ENCODE assay signal across 6 worm cellular contexts in the genomic region with DNA sequence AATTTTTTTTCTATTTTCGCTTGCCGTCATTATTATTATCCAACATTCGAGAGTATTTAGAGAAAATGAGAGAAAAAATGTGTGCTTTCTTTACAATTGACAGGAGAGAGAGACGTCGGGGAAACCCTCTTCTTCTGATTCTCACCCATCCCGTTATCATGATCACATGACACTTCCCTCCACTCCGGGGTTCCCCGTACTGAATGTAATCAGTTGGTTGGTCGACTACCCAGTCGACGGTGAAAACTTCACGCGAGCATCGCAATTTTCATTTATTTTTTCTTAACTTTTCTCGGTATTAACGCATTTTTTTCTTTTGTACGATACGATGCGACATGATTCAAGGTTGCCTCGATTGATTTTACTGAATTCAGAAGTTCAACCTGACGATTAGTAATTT.
TF ChIP-seq lines count a peak whose summit lies in the region.

No protein-coding gene starts in this region.

TF ChIP-seq in whole organism, L1 larva, 84 proteins besides CTCF, POLR2A, EP300 and RAD21 (continues in another document):
- TF ChIP-seq efl-1 (optimal IDR thresholded peaks at IDR 0.05; lab: Kevin White, UChicago) (peak; percentile 18 to 31), efl-1 (GFP tag; optimal IDR thresholded peaks at IDR 0.05 in 1 of 2; lab: Kevin White, UChicago) (peak in 1 of 2 experiments; percentile 42), nhr-77 (tag; optimal IDR thresholded peaks at IDR 0.05; lab: Kevin White, UChicago) (no peak), nhr-20 (tag; optimal IDR thresholded peaks at IDR 0.05; lab: Kevin White, UChicago) (peak; percentile 70), ztf-11 (tag; optimal IDR thresholded peaks at IDR 0.05; lab: Kevin White, UChicago) (no peak), nhr-47 (tag; optimal IDR thresholded peaks at IDR 0.05; lab: Kevin White, UChicago) (peak; percentile 35), fos-1 (tag; optimal IDR thresholded peaks at IDR 0.05; lab: Kevin White, UChicago) (no peak), sup-37 (GFP tag; optimal IDR thresholded peaks at IDR 0.05; lab: Kevin White, UChicago) (no peak), tbx-2 (tag; optimal IDR thresholded peaks at IDR 0.05; lab: Kevin White, UChicago) (peak; percentile 29), ceh-63 (GFP tag; optimal IDR thresholded peaks at IDR 0.05; lab: Kevin White, UChicago) (no peak), nhr-85 (tag; lab: Kevin White, UChicago) (peak; percentile 64), nhr-19 (GFP tag; conservative IDR thresholded peaks at IDR 0.05; lab: Robert Waterston, UW) (peak; percentile 77), lin-14 (GFP tag; optimal IDR thresholded peaks at IDR 0.05; lab: Kevin White, UChicago) (peak; percentile 73), elt-3 (tag; optimal IDR thresholded peaks at IDR 0.05; lab: Kevin White, UChicago) (peak in 3 of 6 experiments; percentile 51 to 69 (median 67))

TF ChIP-seq in whole organism, L2 larva, 48 proteins besides CTCF, POLR2A, EP300 and RAD21 (continues in another document):
- TF ChIP-seq nhr-21 (tag; optimal IDR thresholded peaks at IDR 0.05; lab: Kevin White, UChicago) (peak; percentile 71), alr-1 (tag; optimal IDR thresholded peaks at IDR 0.05; lab: Kevin White, UChicago) (no peak), sma-9 (GFP tag; optimal IDR thresholded peaks at IDR 0.05; lab: Kevin White, UChicago) (peak; percentile 99), sma-9 (tag; optimal IDR thresholded peaks at IDR 0.05; lab: Kevin White, UChicago) (no peak), zag-1 (tag; optimal IDR thresholded peaks at IDR 0.05; lab: Kevin White, UChicago) (no peak), egl-27 (tag; optimal IDR thresholded peaks at IDR 0.05; lab: Kevin White, UChicago) (peak; percentile 44), lsy-2 (tag; optimal IDR thresholded peaks at IDR 0.05; lab: Kevin White, UChicago) (peak in 1 of 2 experiments; percentile 40), nhr-25 (tag; optimal IDR thresholded peaks at IDR 0.05; lab: Kevin White, UChicago) (no peak), fos-1 (tag; optimal IDR thresholded peaks at IDR 0.05; lab: Kevin White, UChicago) (peak; percentile 22), F13H6.1 (tag; optimal IDR thresholded peaks at IDR 0.05; lab: Kevin White, UChicago) (peak; percentile 51), R02D3.7 (tag; optimal IDR thresholded peaks at IDR 0.05; lab: Kevin White, UChicago) (no peak), sma-3 (GFP tag; optimal IDR thresholded peaks at IDR 0.05; lab: Kevin White, UChicago) (peak; percentile 70), Y55F3AM.14 (GFP tag; optimal IDR thresholded peaks at IDR 0.05; lab: Kevin White, UChicago) (peak; percentile 21), gmeb-1 (tag; optimal IDR thresholded peaks at IDR 0.05; lab: Kevin White, UChicago) (peak; percentile 53), mdl-1 (tag; optimal IDR thresholded peaks at IDR 0.05; lab: Kevin White, UChicago) (peak in 1 of 2 experiments; percentile 47)

TF ChIP-seq in whole organism, L3 larva, 47 proteins besides CTCF, POLR2A, EP300 and RAD21 (continues in another document):
- TF ChIP-seq ceh-28 (tag; optimal IDR thresholded peaks at IDR 0.05; lab: Kevin White, UChicago) (peak; percentile 4), nhr-76 (tag; optimal IDR thresholded peaks at IDR 0.05; lab: Kevin White, UChicago) (no peak), ceh-16 (tag; optimal IDR thresholded peaks at IDR 0.05; lab: Kevin White, UChicago) (no peak), nhr-23 (tag; optimal IDR thresholded peaks at IDR 0.05; lab: Kevin White, UChicago) (peak; percentile 1), lsy-12 (tag; optimal IDR thresholded peaks at IDR 0.05; lab: Kevin White, UChicago) (no peak), jun-1 (tag; optimal IDR thresholded peaks at IDR 0.05; lab: Kevin White, UChicago) (peak; percentile 26), ztf-11 (tag; optimal IDR thresholded peaks at IDR 0.05; lab: Kevin White, UChicago) (no peak), nhr-43 (tag; optimal IDR thresholded peaks at IDR 0.05; lab: Kevin White, UChicago; ENCODE audit: poor library complexity, severe bottlenecking) (peak; percentile 47), skn-1 (tag; optimal IDR thresholded peaks at IDR 0.05; lab: Kevin White, UChicago) (no peak), ZK546.5 (tag; optimal IDR thresholded peaks at IDR 0.05; lab: Kevin White, UChicago) (no peak), pqm-1 (tag; optimal IDR thresholded peaks at IDR 0.05; lab: Kevin White, UChicago) (peak; percentile 70), elt-2 (tag; optimal IDR thresholded peaks at IDR 0.05; lab: Kevin White, UChicago) (peak; percentile 68), R02D3.7 (tag; optimal IDR thresholded peaks at IDR 0.05; lab: Kevin White, UChicago) (no peak), eor-1 (tag; optimal IDR thresholded peaks at IDR 0.05; lab: Kevin White, UChicago) (no peak), unc-39 (tag; optimal IDR thresholded peaks at IDR 0.05; lab: Kevin White, UChicago) (no peak)

TF ChIP-seq in whole organism, L4 larva, 104 proteins besides CTCF, POLR2A, EP300 and RAD21 (continues in another document):
- TF ChIP-seq ceh-82 (tag; optimal IDR thresholded peaks at IDR 0.05; lab: Kevin White, UChicago), result no peak
- TF ChIP-seq gei-8 (GFP tag; optimal IDR thresholded peaks at IDR 0.05; lab: Kevin White, UChicago), result no peak
- peak; percentile 15; the same call in 1 of the 2 replicates for TF ChIP-seq T26A8.4 (GFP tag; IDR thresholded peaks at IDR 0.05; lab: Robert Waterston, UW)
- peak; percentile 76; the same call in 1 of the 2 replicates for TF ChIP-seq tra-1 (GFP tag; IDR thresholded peaks at IDR 0.05; lab: Robert Waterston, UW)
- peak; percentile 98 for TF ChIP-seq aha-1 (tag; lab: Kevin White, UChicago)
- peak; percentile 34; the same call in 1 of the 2 replicates for TF ChIP-seq pha-4 (GFP tag; IDR thresholded peaks at IDR 0.05; lab: Robert Waterston, UW)
- no peak for TF ChIP-seq pha-4 (tag; optimal IDR thresholded peaks at IDR 0.05; lab: Kevin White, UChicago)
- peak; percentile 45 for TF ChIP-seq lin-38 (GFP tag; IDR thresholded peaks at IDR 0.05; lab: Robert Waterston, UW)
- TF ChIP-seq daf-16 (GFP tag; optimal IDR thresholded peaks at IDR 0.05; lab: Kevin White, UChicago), result peak in 1 of 2 experiments; percentile 39
- peak; percentile 20 for TF ChIP-seq daf-16 (tag; optimal IDR thresholded peaks at IDR 0.05; lab: Kevin White, UChicago)
- peak; percentile 61 for TF ChIP-seq mes-2 (tag; optimal IDR thresholded peaks at IDR 0.05; lab: Kevin White, UChicago; ENCODE audit: poor library complexity, severe bottlenecking)
- no peak for TF ChIP-seq lin-39 (tag; optimal IDR thresholded peaks at IDR 0.05; lab: Kevin White, UChicago)
- 0 out of 2 replicates have a peak, but pooled peaks have one; percentile 7 for TF ChIP-seq D1046.2 (GFP tag; IDR thresholded peaks at IDR 0.05; lab: Robert Waterston, UW)
- TF ChIP-seq mdt-29 (GFP tag; IDR thresholded peaks at IDR 0.05; lab: Robert Waterston, UW), result 0 out of 2 replicates have a peak, but pooled peaks have one; percentile 27

TF ChIP-seq in whole organism, late embryonic, 69 proteins besides CTCF, POLR2A, EP300 and RAD21:
- TF ChIP-seq ceh-2 (tag; optimal IDR thresholded peaks at IDR 0.05; lab: Kevin White, UChicago) (no peak), hlh-30 (tag; optimal IDR thresholded peaks at IDR 0.05; lab: Kevin White, UChicago; ENCODE audit: insufficient read depth) (peak; percentile 69), elt-4 (tag; optimal IDR thresholded peaks at IDR 0.05; lab: Kevin White, UChicago) (no peak)

TF ChIP-seq in whole organism, young adult, 124 proteins besides CTCF, POLR2A, EP300 and RAD21 (continues in another document):
- TF ChIP-seq egrh-3 (GFP tag; IDR thresholded peaks at IDR 0.05; lab: Robert Waterston, UW) (peak; percentile 9; the same call in 1 of the 2 replicates), xnd-1 (tag; optimal IDR thresholded peaks at IDR 0.05; lab: Kevin White, UChicago) (no peak), K12H6.12 (tag; optimal IDR thresholded peaks at IDR 0.05; lab: Kevin White, UChicago) (no peak), aptf-2 (GFP tag; conservative IDR thresholded peaks at IDR 0.05; lab: Robert Waterston, UW) (no peak), die-1 (tag; optimal IDR thresholded peaks at IDR 0.05; lab: Kevin White, UChicago) (no peak), B0336.3 (GFP tag; IDR thresholded peaks at IDR 0.05; lab: Robert Waterston, UW) (no peak), F57A8.1 (GFP tag; optimal IDR thresholded peaks at IDR 0.05; lab: Kevin White, UChicago) (no peak), him-1 (tag; optimal IDR thresholded peaks at IDR 0.05; lab: Kevin White, UChicago) (no peak), F39B2.1 (GFP tag; IDR thresholded peaks at IDR 0.05; lab: Robert Waterston, UW) (no peak), lin-54 (GFP tag; optimal IDR thresholded peaks at IDR 0.05; lab: Kevin White, UChicago) (no peak), D2030.7 (GFP tag; IDR thresholded peaks at IDR 0.05; lab: Robert Waterston, UW) (no peak), ztf-18 (tag; optimal IDR thresholded peaks at IDR 0.05; lab: Kevin White, UChicago) (no peak), egl-18 (GFP tag; IDR thresholded peaks at IDR 0.05; lab: Robert Waterston, UW) (no peak), nfyb-1 (GFP tag; IDR thresholded peaks at IDR 0.05; lab: Robert Waterston, UW) (peak; percentile 28; the same call in 1 of the 2 replicates), K11D2.4 (GFP tag; IDR thresholded peaks at IDR 0.05; lab: Robert Waterston, UW) (0 out of 2 replicates have a peak, but pooled peaks have one; percentile 36), attf-3 (GFP tag; conservative IDR thresholded peaks at IDR 0.05; lab: Robert Waterston, UW) (no peak), tbx-9 (tag; optimal IDR thresholded peaks at IDR 0.05; lab: Kevin White, UChicago; ENCODE audit: borderline replicate concordance) (no peak), sea-2 (GFP tag; IDR thresholded peaks at IDR 0.05; lab: Robert Waterston, UW) (no peak), ztf-22 (GFP tag; optimal IDR thresholded peaks at IDR 0.05; lab: Kevin White, UChicago) (peak; percentile 78), lin-40 (tag; optimal IDR thresholded peaks at IDR 0.05; lab: Kevin White, UChicago) (no peak), rpc-1 (optimal IDR thresholded peaks at IDR 0.05; lab: Kevin White, UChicago) (no peak), rpc-1 (tag; optimal IDR thresholded peaks at IDR 0.05; lab: Kevin White, UChicago) (no peak), akir-1 (GFP tag; optimal IDR thresholded peaks at IDR 0.05; lab: Kevin White, UChicago) (no peak), let-607 (tag; optimal IDR thresholded peaks at IDR 0.05; lab: Kevin White, UChicago) (no peak), nhr-179 (tag; optimal IDR thresholded peaks at IDR 0.05; lab: Kevin White, UChicago) (no peak), unc-130 (GFP tag; optimal IDR thresholded peaks at IDR 0.05; lab: Kevin White, UChicago) (no peak), attf-6 (GFP tag; IDR thresholded peaks at IDR 0.05; lab: Robert Waterston, UW) (no peak), bed-2 (GFP tag; IDR thresholded peaks at IDR 0.05; lab: Robert Waterston, UW) (no peak), lsl-1 (GFP tag; optimal IDR thresholded peaks at IDR 0.05; lab: Kevin White, UChicago) (no peak), hsf-1 (GFP tag; IDR thresholded peaks at IDR 0.05; lab: Robert Waterston, UW) (no peak), ceh-100 (GFP tag; IDR thresholded peaks at IDR 0.05; lab: Robert Waterston, UW) (no peak), nhr-27 (tag; optimal IDR thresholded peaks at IDR 0.05; lab: Kevin White, UChicago) (no peak)
